Worm (Caenorhabditis elegans): ENCODE data around the gene tsen-54.

ce11 chrIV:1953132-1953629 lies 5.2 kb downstream of the tsen-54 start, which contains the start of gene F52C12.2:
- TF ChIP-seq ama-1 (optimal IDR thresholded peaks at IDR 0.05), result no peak
- no peak for TF ChIP-seq ceh-36 (tag; optimal IDR thresholded peaks at IDR 0.05)
- TF ChIP-seq scrt-1 (GFP tag; IDR thresholded peaks at IDR 0.05), result no peak
- TF ChIP-seq hmg-4 (GFP tag; optimal IDR thresholded peaks at IDR 0.05), result no peak
- no peak for TF ChIP-seq hnd-1 (tag; optimal IDR thresholded peaks at IDR 0.05)
- TF ChIP-seq tbx-37 (GFP tag; conservative IDR thresholded peaks at IDR 0.05), result no peak
- no peak for TF ChIP-seq B0310.2 (tag; optimal IDR thresholded peaks at IDR 0.05)
- TF ChIP-seq hmbx-1 (tag; optimal IDR thresholded peaks at IDR 0.05), result no peak
- TF ChIP-seq pes-1 (GFP tag; IDR thresholded peaks at IDR 0.05), result no peak

All from whole organism, early embryonic.